Comparison of ENCODE assay signal across 3 worm cellular contexts in genomic region chrII:2735644-2736043, ce11.
A peak's percentile ranks its signal among the peaks of the same experiment; 100 is the strongest.
TF ChIP-seq lines count a peak whose summit lies in the region.

No protein-coding gene starts in this region.

TF ChIP-seq in whole organism, L1 larva, 84 proteins besides CTCF, POLR2A, EP300 and RAD21:
- TF ChIP-seq ceh-8 (GFP tag; optimal IDR thresholded peaks at IDR 0.05; lab: Kevin White, UChicago) = no peak
- TF ChIP-seq tbx-2 (tag; optimal IDR thresholded peaks at IDR 0.05; lab: Kevin White, UChicago) = no peak
- no peak for TF ChIP-seq sptf-1 (tag; optimal IDR thresholded peaks at IDR 0.05; lab: Kevin White, UChicago)
- TF ChIP-seq lin-39 (tag; optimal IDR thresholded peaks at IDR 0.05; lab: Kevin White, UChicago) = no peak
- no peak for TF ChIP-seq dsc-1 (tag; optimal IDR thresholded peaks at IDR 0.05; lab: Kevin White, UChicago)
- TF ChIP-seq nhr-11 (tag; optimal IDR thresholded peaks at IDR 0.05; lab: Kevin White, UChicago) = no peak
- no peak for TF ChIP-seq unc-98 (GFP tag; IDR thresholded peaks at IDR 0.05; lab: Robert Waterston, UW)
- peak; percentile 0 for TF ChIP-seq rnt-1 (tag; optimal IDR thresholded peaks at IDR 0.05; lab: Kevin White, UChicago)
- TF ChIP-seq nhr-84 (tag; optimal IDR thresholded peaks at IDR 0.05; lab: Kevin White, UChicago) = no peak
- no peak for TF ChIP-seq lin-13 (GFP tag; optimal IDR thresholded peaks at IDR 0.05; lab: Kevin White, UChicago)
- no peak for TF ChIP-seq ces-1 (GFP tag; optimal IDR thresholded peaks at IDR 0.05; lab: Kevin White, UChicago)
- no peak for TF ChIP-seq efl-1 (optimal IDR thresholded peaks at IDR 0.05; lab: Kevin White, UChicago)
- TF ChIP-seq efl-1 (GFP tag; optimal IDR thresholded peaks at IDR 0.05 in 1 of 2; lab: Kevin White, UChicago) = peak in 1 of 2 experiments; percentile 24
- no peak for TF ChIP-seq hlh-17 (GFP tag; optimal IDR thresholded peaks at IDR 0.05; lab: Kevin White, UChicago; ENCODE audit: borderline replicate concordance)

TF ChIP-seq in whole organism, L4 larva, 104 proteins besides CTCF, POLR2A, EP300 and RAD21 (continues in another document):
- no peak for TF ChIP-seq T26A8.4 (GFP tag; IDR thresholded peaks at IDR 0.05; lab: Robert Waterston, UW)
- TF ChIP-seq nhr-102 (tag; optimal IDR thresholded peaks at IDR 0.05; lab: Kevin White, UChicago) = no peak
- no peak for TF ChIP-seq mxl-3 (GFP tag; optimal IDR thresholded peaks at IDR 0.05; lab: Kevin White, UChicago)
- TF ChIP-seq nhr-41 (GFP tag; IDR thresholded peaks at IDR 0.05; lab: Robert Waterston, UW) = 0 out of 2 replicates have a peak, but pooled peaks have one; percentile 31
- TF ChIP-seq zfp-3 (GFP tag; conservative IDR thresholded peaks at IDR 0.05; lab: Robert Waterston, UW) = no peak
- no peak for TF ChIP-seq lir-3 (tag; optimal IDR thresholded peaks at IDR 0.05; lab: Kevin White, UChicago)
- 0 out of 2 replicates have a peak, but pooled peaks have one; percentile 71 for TF ChIP-seq F44E2.7 (GFP tag; IDR thresholded peaks at IDR 0.05; lab: Robert Waterston, UW)
- no peak for TF ChIP-seq zfp-2 (tag; optimal IDR thresholded peaks at IDR 0.05; lab: Kevin White, UChicago)
- TF ChIP-seq ces-1 (GFP tag; optimal IDR thresholded peaks at IDR 0.05; lab: Kevin White, UChicago) = no peak
- TF ChIP-seq dpl-1 (GFP tag; optimal IDR thresholded peaks at IDR 0.05; lab: Kevin White, UChicago) = no peak
- TF ChIP-seq lin-39 (tag; optimal IDR thresholded peaks at IDR 0.05; lab: Kevin White, UChicago) = no peak
- TF ChIP-seq attf-4 (tag; optimal IDR thresholded peaks at IDR 0.05; lab: Kevin White, UChicago) = no peak
- TF ChIP-seq lin-13 (GFP tag; optimal IDR thresholded peaks at IDR 0.05; lab: Kevin White, UChicago) = peak; percentile 46
- TF ChIP-seq lin-29 (GFP tag; IDR thresholded peaks at IDR 0.05; lab: Robert Waterston, UW) = no peak
- TF ChIP-seq F10B5.3 (tag; optimal IDR thresholded peaks at IDR 0.05; lab: Kevin White, UChicago) = no peak
- TF ChIP-seq hlh-11 (tag; optimal IDR thresholded peaks at IDR 0.05; lab: Kevin White, UChicago) = no peak
- no peak for TF ChIP-seq fkh-10 (GFP tag; optimal IDR thresholded peaks at IDR 0.05; lab: Kevin White, UChicago)
- TF ChIP-seq mxl-2 (GFP tag; conservative IDR thresholded peaks at IDR 0.05; lab: Robert Waterston, UW) = no peak
- peak; percentile 6 for TF ChIP-seq spr-1 (tag; optimal IDR thresholded peaks at IDR 0.05; lab: Kevin White, UChicago)
- no peak for TF ChIP-seq egl-27 (tag; optimal IDR thresholded peaks at IDR 0.05; lab: Kevin White, UChicago)
- no peak for TF ChIP-seq madf-9 (GFP tag; conservative IDR thresholded peaks at IDR 0.05; lab: Robert Waterston, UW)
- no peak for TF ChIP-seq saeg-2 (GFP tag; IDR thresholded peaks at IDR 0.05; lab: Robert Waterston, UW)
- no peak for TF ChIP-seq ctbp-1 (GFP tag; IDR thresholded peaks at IDR 0.05; lab: Robert Waterston, UW)
- no peak for TF ChIP-seq arid-1 (GFP tag; conservative IDR thresholded peaks at IDR 0.05; lab: Robert Waterston, UW)
- peak; percentile 52; the same call in 1 of the 2 replicates for TF ChIP-seq mdt-29 (GFP tag; IDR thresholded peaks at IDR 0.05; lab: Robert Waterston, UW)
- TF ChIP-seq dmd-6 (GFP tag; IDR thresholded peaks at IDR 0.05; lab: Robert Waterston, UW) = peak; percentile 29; the same call in 1 of the 2 replicates
- TF ChIP-seq nhr-42 (GFP tag; IDR thresholded peaks at IDR 0.05; lab: Robert Waterston, UW) = no peak
- TF ChIP-seq lim-7 (GFP tag; IDR thresholded peaks at IDR 0.05; lab: Robert Waterston, UW) = peak; percentile 67; the same call in 1 of the 2 replicates
- TF ChIP-seq cey-2 (tag; optimal IDR thresholded peaks at IDR 0.05; lab: Kevin White, UChicago; ENCODE audit: borderline replicate concordance, insufficient read depth) = no peak
- TF ChIP-seq lin-15B (tag; optimal IDR thresholded peaks at IDR 0.05; lab: Kevin White, UChicago) = no peak
- TF ChIP-seq nhr-111 (GFP tag; optimal IDR thresholded peaks at IDR 0.05; lab: Kevin White, UChicago) = no peak
- TF ChIP-seq nhr-25 (tag; optimal IDR thresholded peaks at IDR 0.05; lab: Kevin White, UChicago; ENCODE audit: borderline replicate concordance, insufficient read depth) = no peak
- no peak for TF ChIP-seq T20F7.1 (GFP tag; optimal IDR thresholded peaks at IDR 0.05; lab: Kevin White, UChicago)
- TF ChIP-seq duxl-1 (tag; optimal IDR thresholded peaks at IDR 0.05; lab: Kevin White, UChicago; ENCODE audit: poor library complexity) = no peak
- no peak for TF ChIP-seq dve-1 (tag; optimal IDR thresholded peaks at IDR 0.05; lab: Kevin White, UChicago; ENCODE audit: insufficient read depth)
- TF ChIP-seq ceh-20 (GFP tag; IDR thresholded peaks at IDR 0.05; lab: Robert Waterston, UW) = peak; percentile 11; the same call in 1 of the 2 replicates
- no peak for TF ChIP-seq unc-130 (GFP tag; optimal IDR thresholded peaks at IDR 0.05; lab: Kevin White, UChicago)
- TF ChIP-seq ama-1 (optimal IDR thresholded peaks at IDR 0.05; lab: Kevin White, UChicago) = no peak
- TF ChIP-seq tag-97 (GFP tag; IDR thresholded peaks at IDR 0.05; lab: Robert Waterston, UW) = no peak
- TF ChIP-seq skn-1 (tag; optimal IDR thresholded peaks at IDR 0.05; lab: Kevin White, UChicago) = no peak

TF ChIP-seq in whole organism, young adult, 124 proteins besides CTCF, POLR2A, EP300 and RAD21 (continues in another document):
- TF ChIP-seq T26A5.8 (tag; optimal IDR thresholded peaks at IDR 0.05; lab: Kevin White, UChicago) (no peak), let-526 (GFP tag; IDR thresholded peaks at IDR 0.05; lab: Robert Waterston, UW) (no peak), F33H1.4 (GFP tag; IDR thresholded peaks at IDR 0.05; lab: Robert Waterston, UW) (no peak), cebp-2 (GFP tag; IDR thresholded peaks at IDR 0.05; lab: Robert Waterston, UW) (peak; percentile 61; the same call in 1 of the 2 replicates), efl-1 (GFP tag; optimal IDR thresholded peaks at IDR 0.05; lab: Kevin White, UChicago) (no peak), nhr-120 (GFP tag; IDR thresholded peaks at IDR 0.05; lab: Robert Waterston, UW) (no peak), Y53F4B.3 (GFP tag; IDR thresholded peaks at IDR 0.05; lab: Robert Waterston, UW) (no peak), F37B4.10 (GFP tag; IDR thresholded peaks at IDR 0.05; lab: Robert Waterston, UW) (no peak), T07F8.4 (tag; optimal IDR thresholded peaks at IDR 0.05; lab: Kevin White, UChicago) (no peak), snpc-1.1 (tag; optimal IDR thresholded peaks at IDR 0.05; lab: Kevin White, UChicago; ENCODE audit: insufficient read depth) (no peak), bed-2 (GFP tag; IDR thresholded peaks at IDR 0.05; lab: Robert Waterston, UW) (no peak), nhr-90 (tag; optimal IDR thresholded peaks at IDR 0.05; lab: Kevin White, UChicago) (no peak), die-1 (tag; optimal IDR thresholded peaks at IDR 0.05; lab: Kevin White, UChicago) (peak; percentile 48), him-1 (tag; optimal IDR thresholded peaks at IDR 0.05; lab: Kevin White, UChicago) (peak; percentile 59), ceh-27 (GFP tag; optimal IDR thresholded peaks at IDR 0.05; lab: Kevin White, UChicago) (no peak), attf-6 (GFP tag; IDR thresholded peaks at IDR 0.05; lab: Robert Waterston, UW) (no peak), ztf-22 (GFP tag; optimal IDR thresholded peaks at IDR 0.05; lab: Kevin White, UChicago) (no peak), ztf-3 (GFP tag; optimal IDR thresholded peaks at IDR 0.05; lab: Kevin White, UChicago) (no peak), B0261.1 (tag; optimal IDR thresholded peaks at IDR 0.05; lab: Kevin White, UChicago) (peak; percentile 74), zim-3 (tag; optimal IDR thresholded peaks at IDR 0.05; lab: Kevin White, UChicago) (no peak), ccch-3 (GFP tag; optimal IDR thresholded peaks at IDR 0.05; lab: Kevin White, UChicago) (no peak), somi-1 (GFP tag; optimal IDR thresholded peaks at IDR 0.05; lab: Kevin White, UChicago) (no peak), mes-4 (tag; optimal IDR thresholded peaks at IDR 0.05; lab: Kevin White, UChicago) (no peak), ceh-40 (GFP tag; IDR thresholded peaks at IDR 0.05; lab: Robert Waterston, UW) (0 out of 2 replicates have a peak, but pooled peaks have one; percentile 42), hsf-1 (GFP tag; IDR thresholded peaks at IDR 0.05; lab: Robert Waterston, UW) (no peak), madf-6 (GFP tag; IDR thresholded peaks at IDR 0.05; lab: Robert Waterston, UW) (peak; percentile 53; the same call in 1 of the 2 replicates), zfh-2 (GFP tag; conservative IDR thresholded peaks at IDR 0.05; lab: Robert Waterston, UW) (peak; percentile 43), atf-7 (tag; optimal IDR thresholded peaks at IDR 0.05; lab: Kevin White, UChicago) (no peak), F55B11.4 (tag; optimal IDR thresholded peaks at IDR 0.05; lab: Kevin White, UChicago; ENCODE audit: borderline replicate concordance, insufficient read depth) (no peak), mel-28 (tag; optimal IDR thresholded peaks at IDR 0.05; lab: Kevin White, UChicago; ENCODE audit: borderline replicate concordance) (no peak), B0035.1 (tag; optimal IDR thresholded peaks at IDR 0.05; lab: Kevin White, UChicago) (no peak), ztf-28 (GFP tag; IDR thresholded peaks at IDR 0.05; lab: Robert Waterston, UW) (no peak), madf-8 (GFP tag; conservative IDR thresholded peaks at IDR 0.05; lab: Robert Waterston, UW) (no peak), ZK185.1 (tag; optimal IDR thresholded peaks at IDR 0.05; lab: Kevin White, UChicago; ENCODE audit: poor library complexity, severe bottlenecking) (no peak), snpc-4 (GFP tag; optimal IDR thresholded peaks at IDR 0.05; lab: Kevin White, UChicago) (no peak), snpc-4 (tag; optimal IDR thresholded peaks at IDR 0.05; lab: Kevin White, UChicago) (peak in 2 of 4 experiments; percentile 2 to 20), rpc-1 (optimal IDR thresholded peaks at IDR 0.05; lab: Kevin White, UChicago) (peak; percentile 50), rpc-1 (tag; optimal IDR thresholded peaks at IDR 0.05; lab: Kevin White, UChicago) (peak; percentile 75), tlf-1 (GFP tag; optimal IDR thresholded peaks at IDR 0.05; lab: Kevin White, UChicago) (no peak), pbrm-1 (GFP tag; IDR thresholded peaks at IDR 0.05; lab: Robert Waterston, UW) (peak; percentile 35; the same call in 1 of the 2 replicates), hmg-1.2 (GFP tag; IDR thresholded peaks at IDR 0.05; lab: Robert Waterston, UW) (peak; percentile 55), F49E8.2 (tag; optimal IDR thresholded peaks at IDR 0.05; lab: Kevin White, UChicago; ENCODE audit: insufficient read depth) (no peak), ekl-4 (GFP tag; IDR thresholded peaks at IDR 0.05; lab: Robert Waterston, UW) (no peak), egl-44 (GFP tag; IDR thresholded peaks at IDR 0.05; lab: Robert Waterston, UW) (no peak), nfyb-1 (GFP tag; IDR thresholded peaks at IDR 0.05; lab: Robert Waterston, UW) (peak; percentile 68; the same call in 1 of the 2 replicates)
